Fruit fly (Drosophila melanogaster) S2 (cell line): Measurements from ENCODE around the gene CG9147.

ENCODE experiments used
- CG8478 ChIP-seq: fragments of >200 bp; optimal IDR thresholded peaks from 2 replicates; lab custom pipeline; 2018
- CTCF ChIP-seq, 2 experiments: fragments of >200 bp; optimal IDR thresholded peaks; 2 replicates each; lab custom pipeline; 2018

DNA sequence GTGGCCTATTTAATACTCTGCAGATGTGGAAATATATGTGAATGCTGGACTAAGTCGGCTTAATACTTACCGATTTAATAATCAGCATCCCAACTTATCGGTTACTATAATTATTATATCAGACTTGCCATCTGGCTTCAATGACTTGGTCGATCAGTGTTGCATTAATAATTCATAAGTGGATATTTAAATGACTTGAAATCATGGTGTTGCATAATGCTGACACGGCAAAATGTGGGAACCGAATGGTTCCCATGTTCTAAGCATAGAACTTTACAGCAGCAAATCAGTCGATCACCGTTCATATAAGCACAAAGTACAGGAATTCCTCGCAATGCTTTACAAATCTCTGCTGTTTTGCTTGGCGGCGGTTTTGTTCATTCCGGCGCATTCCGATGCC is 5.6 kb upstream of the CG9147 start, which contains the start of gene CG34180:
- TF ChIP-seq CG8478 (lab: Kevin White, UChicago), result no peak
- no peak for TF ChIP-seq CTCF (optimal IDR thresholded peaks at IDR 0.05; lab: Kevin White, UChicago)
